Worm (Caenorhabditis elegans): ENCODE data around the gene unc-103.

DNA sequence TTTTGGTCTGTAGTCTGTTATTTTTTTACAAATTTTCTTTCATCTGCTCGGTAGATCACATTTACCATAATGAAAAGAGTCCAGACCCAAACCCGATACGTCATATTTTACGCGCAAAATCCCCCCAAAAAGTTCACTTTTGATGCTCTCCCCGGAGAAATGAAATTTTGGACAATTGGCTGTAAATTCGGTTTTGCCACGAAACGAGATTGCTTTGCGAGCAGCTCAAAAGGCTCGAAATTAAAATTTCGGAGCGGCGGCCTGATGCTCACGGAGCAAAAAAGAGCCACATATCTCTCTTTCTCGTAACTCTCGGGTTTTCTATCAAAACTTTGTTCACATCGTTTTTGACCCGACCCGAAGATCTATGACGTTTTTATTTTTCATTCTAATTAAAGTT, 8.1 kb downstream of the unc-103 start:
- TF ChIP-seq dao-5 (tag; optimal IDR thresholded peaks at IDR 0.05): no peak
- TF ChIP-seq him-1 (tag; optimal IDR thresholded peaks at IDR 0.05): no peak
- no peak for TF ChIP-seq W03F9.2 (tag; optimal IDR thresholded peaks at IDR 0.05)

All from whole organism, L4/young adult.